Fruit fly (Drosophila melanogaster) whole organism, prepupa: ENCODE data around the gene CG34135.

Experiments
- CG9139 ChIP-seq: fragments of 200-800 bp; sonication (Bioruptor generic); optimal IDR thresholded peaks from 3 replicates; lab custom pipeline; 2017; ENCODE audit warnings: missing biosample characterization, mild to moderate bottlenecking, missing genetic modification characterization
- Hr39 ChIP-seq: fragments of 200-800 bp; sonication (Bioruptor generic); optimal IDR thresholded peaks from 2 replicates; lab custom pipeline; 2016; ENCODE audit warnings: missing biosample characterization, missing genetic modification characterization
- Hr4 ChIP-seq: fragments of 200-800 bp; sonication (Bioruptor generic); optimal IDR thresholded peaks from 3 replicates; lab custom pipeline; 2016; ENCODE audit warnings: missing biosample characterization, missing genetic modification characterization
- Smox ChIP-seq: fragments of 200-800 bp; sonication (Bioruptor generic); optimal IDR thresholded peaks from 3 replicates; lab custom pipeline; 2016; ENCODE audit warnings: missing biosample characterization, missing genetic modification characterization
- cyc ChIP-seq: fragments of 200-800 bp; sonication (Bioruptor generic); optimal IDR thresholded peaks from 3 replicates; lab custom pipeline; 2016; ENCODE audit warnings: missing biosample characterization, missing genetic modification characterization
- salr ChIP-seq, 2 experiments: fragments of 200-800 bp; sonication (Bioruptor generic); optimal IDR thresholded peaks; 3 replicates each; lab custom pipeline; 2016 to 2018; ENCODE audit warnings: missing biosample characterization in 2 of 2, missing genetic modification characterization in 2 of 2, mild to moderate bottlenecking in 1 of 2
- spab ChIP-seq: fragments of 200-800 bp; sonication (Bioruptor generic); optimal IDR thresholded peaks from 2 replicates; lab custom pipeline; 2017; ENCODE audit warnings: missing biosample characterization, mild to moderate bottlenecking, missing genetic modification characterization, missing genetic modification reagents

DNA sequence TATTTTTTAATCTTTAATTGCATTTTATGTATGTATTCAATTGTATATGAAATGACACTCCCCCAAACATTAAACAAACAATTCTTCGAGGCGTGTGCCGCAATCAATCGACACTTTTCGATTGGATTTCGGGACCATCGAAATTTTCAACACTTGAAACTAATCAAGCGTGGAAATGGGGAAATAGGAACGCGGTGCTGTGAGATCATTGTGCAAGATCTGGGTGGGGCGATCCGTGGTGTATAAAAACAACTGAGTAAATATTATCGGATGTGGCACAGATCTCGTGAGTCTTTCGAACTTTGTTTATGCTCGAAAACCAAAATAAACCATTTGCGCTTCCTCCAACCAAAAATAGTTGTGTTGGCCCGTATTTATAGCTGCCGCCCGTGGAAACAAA, 26.7 kb downstream of the CG34135 start:
- TF ChIP-seq CG9139 (no peak), Hr4 (GFP tag; lab: Kevin White, UChicago) (no peak), Hr39 (GFP tag; lab: Kevin White, UChicago) (no peak), spab (GFP tag; lab: Kevin White, UChicago) (no peak), salr (GFP tag; optimal IDR thresholded peaks at IDR 0.05; lab: Kevin White, UChicago) (no peak), Smox (no peak), cyc (GFP tag; lab: Kevin White, UChicago) (no peak)
